Worm (Caenorhabditis elegans) whole organism, early embryonic: Measurements from ENCODE around the gene F44E2.8.

Experiments used
- B0310.2 ChIP-seq: sonication (generic microtip); optimal IDR thresholded peaks from 2 replicates; lab custom pipeline; 2016; ENCODE audit warnings: mild to moderate bottlenecking, missing genetic modification characterization, missing compliant biosample characterization
- F13C5.2 ChIP-seq: sonication (generic microtip); optimal IDR thresholded peaks from 2 replicates; lab custom pipeline; 2017; ENCODE audit warnings: mild to moderate bottlenecking, missing genetic modification characterization, inconsistent platforms, missing compliant biosample characterization
- aly-1 ChIP-seq: sonication (generic microtip); optimal IDR thresholded peaks from 2 replicates; lab custom pipeline; 2016; ENCODE audit warnings: missing genetic modification characterization, missing compliant biosample characterization
- ama-1 ChIP-seq: fragments of 150-350 bp; optimal IDR thresholded peaks from 2 replicates; lab custom pipeline; 2014
- ceh-13 ChIP-seq: fragments of 200-800 bp; sonication (Bioruptor generic); optimal IDR thresholded peaks from 2 replicates; lab custom pipeline; 2018; ENCODE audit warnings: mild to moderate bottlenecking, missing genetic modification characterization, missing compliant biosample characterization
- ceh-36 ChIP-seq: sonication (generic microtip); optimal IDR thresholded peaks from 2 replicates; lab custom pipeline; 2016; ENCODE audit warnings: missing genetic modification characterization, inconsistent platforms, missing compliant biosample characterization
- ets-7 ChIP-seq: sonication (generic microtip); optimal IDR thresholded peaks from 2 replicates; lab custom pipeline; 2016; ENCODE audit warnings: missing genotype, missing genetic modification characterization, missing compliant biosample characterization
- flt-1 ChIP-seq: fragments of 200-800 bp; sonication (Bioruptor generic); IDR thresholded peaks from 2 replicates; pipeline ENCODE4 v1.3.6; 2022; ENCODE audit warnings: missing genetic modification characterization, missing compliant biosample characterization
- hmbx-1 ChIP-seq: sonication (generic microtip); optimal IDR thresholded peaks from 2 replicates; lab custom pipeline; 2016; ENCODE audit warnings: mild to moderate bottlenecking, missing genetic modification characterization, missing compliant biosample characterization
- hmg-4 ChIP-seq: fragments of 200-800 bp; sonication (Bioruptor generic); optimal IDR thresholded peaks from 2 replicates; lab custom pipeline; 2018; ENCODE audit warnings: mild to moderate bottlenecking, missing genetic modification characterization, missing compliant biosample characterization
- hnd-1 ChIP-seq: sonication (generic microtip); optimal IDR thresholded peaks from 2 replicates; lab custom pipeline; 2016; ENCODE audit warnings: missing genetic modification characterization, missing compliant biosample characterization
- pes-1 ChIP-seq: fragments of 200-800 bp; sonication (Bioruptor generic); IDR thresholded peaks from 2 replicates; pipeline ENCODE4 v1.3.6; 2022; ENCODE audit warnings: missing genetic modification reagents, missing genetic modification characterization, missing compliant biosample characterization
- scrt-1 ChIP-seq: fragments of 200-800 bp; sonication (Bioruptor generic); IDR thresholded peaks from 2 replicates; pipeline ENCODE4 v1.3.6; 2022; ENCODE audit warnings: missing genetic modification characterization, missing compliant biosample characterization
- sea-1 ChIP-seq: fragments of 200-800 bp; sonication (Bioruptor generic); conservative IDR thresholded peaks from 2 replicates; pipeline ENCODE4 v1.3.6; 2022; ENCODE audit warnings: missing genetic modification characterization, missing compliant biosample characterization
- tbx-11 ChIP-seq: fragments of 200-800 bp; sonication (Bioruptor generic); IDR thresholded peaks from 2 replicates; pipeline ENCODE4 v1.3.6; 2022; ENCODE audit warnings: missing genetic modification characterization, missing compliant biosample characterization
- tbx-37 ChIP-seq: fragments of 200-800 bp; sonication (Bioruptor generic); conservative IDR thresholded peaks from 2 replicates; pipeline ENCODE4 v1.3.6; 2022; ENCODE audit warnings: missing genetic modification reagents, missing genetic modification characterization, missing compliant biosample characterization
- tra-4 ChIP-seq: sonication (generic microtip); optimal IDR thresholded peaks from 2 replicates; lab custom pipeline; 2017; ENCODE audit warnings: missing genetic modification characterization, missing compliant biosample characterization

F44E2.8 gene

DNA sequence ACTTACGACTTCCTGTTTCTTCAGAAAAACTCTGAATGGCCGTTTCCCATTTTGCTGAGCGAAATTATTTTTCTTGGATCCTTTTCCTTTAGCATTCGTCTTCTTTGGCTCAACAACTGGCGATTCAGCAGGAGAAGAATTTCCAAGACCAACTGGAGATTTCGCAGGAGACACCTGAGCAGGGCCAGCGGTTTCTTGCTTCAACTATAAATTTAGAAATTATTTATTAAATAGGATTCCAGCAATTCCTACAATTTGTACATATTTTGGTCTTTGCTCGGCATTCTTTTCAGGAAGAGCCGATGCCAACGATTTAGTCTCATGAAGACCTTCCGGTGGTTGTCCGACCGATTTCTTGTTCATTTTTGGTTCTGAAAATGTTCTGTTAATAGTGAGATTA lies at the start of gene F44E2.8:
Gene F44E2.8 (minus strand): TSS at position 371 of the 400 bp plus-strand sequence.
- TF ChIP-seq aly-1 (tag; lab: Kevin White, UChicago) = no peak
- no peak for TF ChIP-seq hnd-1 (tag; lab: Kevin White, UChicago)
- no peak for TF ChIP-seq F13C5.2 (tag; lab: Kevin White, UChicago)
- TF ChIP-seq B0310.2 (tag; lab: Kevin White, UChicago) = no peak
- no peak for TF ChIP-seq hmbx-1 (tag; lab: Kevin White, UChicago)
- no peak for TF ChIP-seq sea-1
- no peak for TF ChIP-seq scrt-1 (GFP tag; lab: Robert Waterston, UW)
- TF ChIP-seq flt-1 (GFP tag; lab: Robert Waterston, UW) = no peak
- TF ChIP-seq pes-1 = no peak
- TF ChIP-seq hmg-4 (GFP tag; lab: Kevin White, UChicago) = no peak
- TF ChIP-seq tbx-11 (GFP tag; lab: Robert Waterston, UW) = no peak
- no peak for TF ChIP-seq ceh-13 (GFP tag; lab: Kevin White, UChicago)
- TF ChIP-seq tra-4 = no peak
- no peak for TF ChIP-seq ets-7
- TF ChIP-seq ama-1 (lab: Kevin White, UChicago) = no peak
- no peak for TF ChIP-seq ceh-36 (tag; lab: Kevin White, UChicago)
- TF ChIP-seq tbx-37 (GFP tag; lab: Robert Waterston, UW) = no peak

DNA sequence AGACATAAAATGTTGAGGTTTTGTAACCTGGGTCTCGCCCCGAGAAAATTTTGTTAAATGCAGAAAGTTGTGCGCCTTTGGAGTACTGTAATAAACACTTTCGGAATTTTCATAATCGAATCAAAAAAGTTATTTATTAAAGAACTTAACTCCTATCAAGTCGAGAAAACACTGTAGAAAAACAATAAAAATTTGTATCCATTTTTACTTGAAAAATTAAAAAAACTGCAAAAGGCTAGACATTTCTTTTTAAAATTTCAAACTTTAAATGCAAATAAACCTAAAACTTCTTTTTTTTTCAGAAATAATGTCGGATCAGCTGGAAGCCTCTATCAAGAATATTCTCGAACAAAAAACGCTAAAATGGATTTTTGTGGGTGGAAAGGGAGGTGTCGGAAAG lies 45.1 kb upstream of the F44E2.8 start, which contains the start of gene asna-1:
Gene asna-1 (plus strand): TSS at position 301 of the 400 bp plus-strand sequence.
- TF ChIP-seq hmg-4 (GFP tag; lab: Kevin White, UChicago) (no peak), ceh-13 (GFP tag; lab: Kevin White, UChicago) (no peak), ets-7 (no peak), hnd-1 (tag; lab: Kevin White, UChicago) (no peak), tbx-11 (GFP tag; lab: Robert Waterston, UW) (no peak), F13C5.2 (tag; lab: Kevin White, UChicago) (no peak), sea-1 (no peak; the same call in 1 of the 2 replicates), aly-1 (tag; lab: Kevin White, UChicago) (no peak)

DNA sequence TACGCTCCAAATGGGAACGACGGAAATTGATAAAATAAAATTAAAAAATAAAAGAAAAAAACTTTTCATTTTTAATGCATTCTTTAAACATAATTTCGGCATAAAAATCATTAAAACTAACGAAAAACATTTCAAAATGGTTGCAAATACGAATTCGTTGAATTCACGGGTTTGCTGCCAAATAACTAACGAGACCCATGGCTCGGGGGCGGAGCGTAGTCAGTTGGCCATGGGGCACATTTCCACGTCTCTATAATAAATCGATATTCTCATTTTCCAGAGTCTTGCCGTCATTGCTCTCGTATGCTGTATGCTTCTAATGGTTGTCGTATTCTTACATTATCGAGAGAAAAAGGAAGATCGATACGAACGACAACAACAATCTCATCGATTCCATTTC lies 43.8 kb upstream of the F44E2.8 start, which contains the start of gene ZK637.4:
Gene ZK637.4 (plus strand): TSS at position 301 of the 400 bp plus-strand sequence.
- TF ChIP-seq tbx-11 (GFP tag; lab: Robert Waterston, UW) (no peak), tra-4 (no peak), hmbx-1 (tag; lab: Kevin White, UChicago) (no peak), ama-1 (lab: Kevin White, UChicago) (no peak), ceh-36 (tag; lab: Kevin White, UChicago) (no peak), ceh-13 (GFP tag; lab: Kevin White, UChicago) (no peak), aly-1 (tag; lab: Kevin White, UChicago) (no peak), sea-1 (no peak), F13C5.2 (tag; lab: Kevin White, UChicago) (no peak), pes-1 (no peak), tbx-37 (GFP tag; lab: Robert Waterston, UW) (no peak), ets-7 (no peak), flt-1 (GFP tag; lab: Robert Waterston, UW) (no peak), hmg-4 (GFP tag; lab: Kevin White, UChicago) (no peak), B0310.2 (tag; lab: Kevin White, UChicago) (no peak), hnd-1 (tag; lab: Kevin White, UChicago) (no peak), scrt-1 (GFP tag; lab: Robert Waterston, UW) (no peak)

ce11 chrIII:8889931-8890330 lies 40.3 kb upstream of the F44E2.8 start, which contains the start of gene lnkn-1:
lnkn-1 (plus strand) TSS chrIII:8890231.
- TF ChIP-seq flt-1 (GFP tag; lab: Robert Waterston, UW) (no peak), aly-1 (tag; lab: Kevin White, UChicago) (no peak), F13C5.2 (tag; lab: Kevin White, UChicago) (no peak), ets-7 (no peak), ceh-13 (GFP tag; lab: Kevin White, UChicago) (no peak), scrt-1 (GFP tag; lab: Robert Waterston, UW) (no peak), hmbx-1 (tag; lab: Kevin White, UChicago) (no peak), tbx-37 (GFP tag; lab: Robert Waterston, UW) (no peak), hmg-4 (GFP tag; lab: Kevin White, UChicago) (no peak), ama-1 (lab: Kevin White, UChicago) (no peak), tbx-11 (GFP tag; lab: Robert Waterston, UW) (no peak), sea-1 (no peak), pes-1 (no peak), tra-4 (no peak), B0310.2 (tag; lab: Kevin White, UChicago) (no peak), hnd-1 (tag; lab: Kevin White, UChicago) (no peak)

DNA sequence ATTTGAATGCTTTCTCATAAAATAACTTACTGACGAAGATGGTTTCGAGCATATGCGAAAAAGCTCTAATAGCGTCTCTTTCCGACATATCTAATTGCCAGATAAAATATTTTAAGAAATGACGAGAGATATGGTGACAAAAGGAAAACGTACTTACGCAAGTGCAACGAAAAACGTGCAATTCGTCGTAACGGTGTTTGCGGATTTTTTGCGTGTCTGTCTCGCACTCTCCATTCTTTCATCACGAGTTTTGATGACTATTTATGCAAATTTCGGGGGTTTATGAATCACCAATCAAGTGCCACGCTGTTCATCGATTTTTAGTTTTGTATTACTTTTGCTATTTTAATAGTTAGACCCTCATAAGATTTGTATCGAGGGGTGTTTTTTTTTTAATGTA lies 39.3 kb upstream of the F44E2.8 start, which contains the start of gene ZK637.14:
Gene ZK637.14 (minus strand): TSS at position 201 of the 400 bp plus-strand sequence.
- TF ChIP-seq F13C5.2 (tag; lab: Kevin White, UChicago) (peak; percentile 39), sea-1 (no peak)

ce11 chrIII:8887184-8887801 lies 37.6 kb upstream of the F44E2.8 start, which contains the start of gene famh-136:
famh-136 (plus strand) TSS chrIII:8887751.
- no peak for TF ChIP-seq sea-1
- no peak for TF ChIP-seq hnd-1 (tag; lab: Kevin White, UChicago)
- peak; percentile 67 for TF ChIP-seq pes-1
- peak; percentile 57; the same call in 1 of the 2 replicates for TF ChIP-seq scrt-1 (GFP tag; lab: Robert Waterston, UW)
- no peak for TF ChIP-seq aly-1 (tag; lab: Kevin White, UChicago)
- TF ChIP-seq ceh-36 (tag; lab: Kevin White, UChicago) = peak; percentile 12
- TF ChIP-seq B0310.2 (tag; lab: Kevin White, UChicago) = no peak
- TF ChIP-seq tbx-11 (GFP tag; lab: Robert Waterston, UW) = 0 out of 2 replicates have a peak, but pooled peaks have one; percentile 12
- no peak for TF ChIP-seq ceh-13 (GFP tag; lab: Kevin White, UChicago)
- no peak; the same call in 1 of the 2 replicates for TF ChIP-seq tbx-37 (GFP tag; lab: Robert Waterston, UW)
- no peak for TF ChIP-seq hmg-4 (GFP tag; lab: Kevin White, UChicago)
- TF ChIP-seq ets-7 = no peak
- 0 out of 2 replicates have a peak, but pooled peaks have one; percentile 33 for TF ChIP-seq flt-1 (GFP tag; lab: Robert Waterston, UW)
- TF ChIP-seq F13C5.2 (tag; lab: Kevin White, UChicago) = peak; percentile 79
